Worm (Caenorhabditis elegans): ENCODE measurements around the gene W08E12.8.

The W08E12.8 gene

ce11 chrIV:3336585-3336984 lies 44.4 kb downstream of the W08E12.8 start, which contains the start of gene F42A6.6 (continued):
- TF ChIP-seq ztf-7 (tag; optimal IDR thresholded peaks at IDR 0.05): no peak
- TF ChIP-seq R02D3.7 (tag; optimal IDR thresholded peaks at IDR 0.05): no peak
- TF ChIP-seq snpc-4 (tag; optimal IDR thresholded peaks at IDR 0.05): no peak
- no peak for TF ChIP-seq nhr-11 (tag; optimal IDR thresholded peaks at IDR 0.05)
- TF ChIP-seq madf-9 (GFP tag; conservative IDR thresholded peaks at IDR 0.05): no peak
- TF ChIP-seq snpc-1.2 (GFP tag; IDR thresholded peaks at IDR 0.05): peak; percentile 71
- TF ChIP-seq Y75B8A.6 (GFP tag; IDR thresholded peaks at IDR 0.05): 0 out of 2 replicates have a peak, but pooled peaks have one; percentile 67
- no peak for TF ChIP-seq ceh-32 (tag; optimal IDR thresholded peaks at IDR 0.05; ENCODE audit: poor library complexity)
- 0 out of 2 replicates have a peak, but pooled peaks have one; percentile 35 for TF ChIP-seq mdt-29 (GFP tag; IDR thresholded peaks at IDR 0.05)
- no peak; the same call in 1 of the 2 replicates for TF ChIP-seq lin-1 (GFP tag; IDR thresholded peaks at IDR 0.05)
- no peak for TF ChIP-seq zfp-2 (tag; optimal IDR thresholded peaks at IDR 0.05)
- TF ChIP-seq nhr-28 (tag; optimal IDR thresholded peaks at IDR 0.05): no peak
- TF ChIP-seq mes-2 (tag; optimal IDR thresholded peaks at IDR 0.05; ENCODE audit: poor library complexity, severe bottlenecking): peak; percentile 48
- TF ChIP-seq unc-39 (tag; optimal IDR thresholded peaks at IDR 0.05): no peak
- TF ChIP-seq hlh-30 (tag; optimal IDR thresholded peaks at IDR 0.05; ENCODE audit: insufficient read depth): no peak
- no peak for TF ChIP-seq sdz-12 (GFP tag; optimal IDR thresholded peaks at IDR 0.05)
- TF ChIP-seq unc-62 (GFP tag; optimal IDR thresholded peaks at IDR 0.05 in 1 of 2): no peak
- no peak for TF ChIP-seq unc-62 (tag; optimal IDR thresholded peaks at IDR 0.05)
- TF ChIP-seq ZK337.2 (GFP tag; IDR thresholded peaks at IDR 0.05): no peak
- TF ChIP-seq nhr-237 (tag; optimal IDR thresholded peaks at IDR 0.05): no peak
- no peak for TF ChIP-seq nhr-6 (tag; optimal IDR thresholded peaks at IDR 0.05)
- no peak for TF ChIP-seq ZK546.5 (tag; optimal IDR thresholded peaks at IDR 0.05)
- 0 out of 2 replicates have a peak, but pooled peaks have one; percentile 22 for TF ChIP-seq tra-1 (GFP tag; IDR thresholded peaks at IDR 0.05)
- no peak for TF ChIP-seq lin-15B (tag; optimal IDR thresholded peaks at IDR 0.05)
- peak in 1 of 2 experiments; percentile 53 for TF ChIP-seq lsy-2 (tag; optimal IDR thresholded peaks at IDR 0.05)
- TF ChIP-seq zip-11 (GFP tag; IDR thresholded peaks at IDR 0.05): no peak
- TF ChIP-seq dmd-6 (GFP tag; IDR thresholded peaks at IDR 0.05): peak; percentile 42
- TF ChIP-seq nhr-10 (tag; optimal IDR thresholded peaks at IDR 0.05): no peak
- TF ChIP-seq Y105C5A.15 (GFP tag; IDR thresholded peaks at IDR 0.05): peak; percentile 60
- TF ChIP-seq jun-1 (tag; optimal IDR thresholded peaks at IDR 0.05): no peak
- TF ChIP-seq lir-3 (tag; optimal IDR thresholded peaks at IDR 0.05): no peak
- TF ChIP-seq dmd-8 (GFP tag; IDR thresholded peaks at IDR 0.05): no peak
- TF ChIP-seq gei-8 (GFP tag; optimal IDR thresholded peaks at IDR 0.05): peak; percentile 67
- TF ChIP-seq hif-1 (tag; optimal IDR thresholded peaks at IDR 0.05): peak in 1 of 2 experiments; percentile 17
- peak; percentile 46 for TF ChIP-seq spr-3 (GFP tag; optimal IDR thresholded peaks at IDR 0.05)
- no peak for TF ChIP-seq nhr-111 (GFP tag; optimal IDR thresholded peaks at IDR 0.05)
- TF ChIP-seq dve-1 (tag; optimal IDR thresholded peaks at IDR 0.05; ENCODE audit: insufficient read depth): peak; percentile 34
- TF ChIP-seq F44E2.7 (GFP tag; IDR thresholded peaks at IDR 0.05): no peak
- TF ChIP-seq T26A8.4 (GFP tag; IDR thresholded peaks at IDR 0.05): peak; percentile 87
- TF ChIP-seq fos-1 (tag; optimal IDR thresholded peaks at IDR 0.05): no peak
- TF ChIP-seq F10B5.3 (tag; optimal IDR thresholded peaks at IDR 0.05): no peak
- no peak for TF ChIP-seq daf-8 (GFP tag; IDR thresholded peaks at IDR 0.05)
- no peak for TF ChIP-seq pqm-1 (tag; optimal IDR thresholded peaks at IDR 0.05)
- peak; percentile 36; the same call in 1 of the 2 replicates for TF ChIP-seq ctbp-1 (GFP tag; IDR thresholded peaks at IDR 0.05)
- peak; percentile 63; the same call in 1 of the 2 replicates for TF ChIP-seq saeg-2 (GFP tag; IDR thresholded peaks at IDR 0.05)
- TF ChIP-seq duxl-1 (tag; optimal IDR thresholded peaks at IDR 0.05; ENCODE audit: poor library complexity): peak; percentile 33
- TF ChIP-seq aly-2 (tag; optimal IDR thresholded peaks at IDR 0.05): no peak
- TF ChIP-seq Y5F2A.4 (GFP tag; optimal IDR thresholded peaks at IDR 0.05): peak; percentile 77
- TF ChIP-seq ces-1 (GFP tag; optimal IDR thresholded peaks at IDR 0.05): no peak
- no peak for TF ChIP-seq lin-29 (GFP tag; IDR thresholded peaks at IDR 0.05)
- 0 out of 4 replicates have a peak, but pooled peaks have one; percentile 25 to 51 for TF ChIP-seq madf-5 (GFP tag; IDR thresholded peaks at IDR 0.05)
- TF ChIP-seq nhr-42 (GFP tag; IDR thresholded peaks at IDR 0.05): no peak; the same call in 1 of the 2 replicates
